Worm (Caenorhabditis elegans) whole organism, late embryonic: Measurements from ENCODE around the gene tbx-43.
A peak's percentile ranks its signal among the peaks of the same experiment; 100 is the strongest.

Experiments used
- T23F11.4 ChIP-seq: fragments of 200-800 bp; sonication (Bioruptor generic); optimal IDR thresholded peaks from 2 replicates; lab custom pipeline; 2018; ENCODE audit warnings: mild to moderate bottlenecking, missing genetic modification characterization, missing compliant biosample characterization
- ama-1 ChIP-seq: fragments of 150-350 bp; optimal IDR thresholded peaks from 2 replicates; lab custom pipeline; 2014
- ceh-18 ChIP-seq: sonication (generic microtip); optimal IDR thresholded peaks from 2 replicates; lab custom pipeline; 2016; ENCODE audit warnings: missing genetic modification characterization, missing compliant biosample characterization
- fkh-10 ChIP-seq: fragments of 150-350 bp; optimal IDR thresholded peaks from 2 replicates; lab custom pipeline; 2014; ENCODE audit warnings: missing biosample characterization, missing genetic modification reagents, missing genetic modification characterization
- pha-4 ChIP-seq: fragments of 150-350 bp; optimal IDR thresholded peaks from 2 replicates; lab custom pipeline; 2018; ENCODE audit warnings: missing biosample characterization, missing genetic modification reagents, missing genetic modification characterization
- pros-1 ChIP-seq: fragments of 150-350 bp; optimal IDR thresholded peaks from 2 replicates; lab custom pipeline; 2014; ENCODE audit warnings: missing biosample characterization, missing genetic modification reagents, missing genetic modification characterization
- ref-2 ChIP-seq: sonication (generic microtip); optimal IDR thresholded peaks from 2 replicates; lab custom pipeline; 2016; ENCODE audit warnings: missing genetic modification characterization, missing compliant biosample characterization
- tbx-7 ChIP-seq: sonication (generic microtip); optimal IDR thresholded peaks from 2 replicates; lab custom pipeline; 2016; ENCODE audit warnings: missing genotype, missing genetic modification characterization, missing compliant biosample characterization
- unc-42 ChIP-seq: sonication (generic microtip); optimal IDR thresholded peaks from 2 replicates; lab custom pipeline; 2016; ENCODE audit warnings: missing genotype, missing genetic modification characterization, missing compliant biosample characterization
- unc-55 ChIP-seq: sonication (generic microtip); optimal IDR thresholded peaks from 2 replicates; lab custom pipeline; 2017; ENCODE audit warnings: missing biosample characterization, missing genetic modification reagents, missing genetic modification characterization
- zip-5 ChIP-seq: sonication (generic microtip); optimal IDR thresholded peaks from 2 replicates; lab custom pipeline; 2016; ENCODE audit warnings: missing genetic modification characterization, missing compliant biosample characterization

DNA sequence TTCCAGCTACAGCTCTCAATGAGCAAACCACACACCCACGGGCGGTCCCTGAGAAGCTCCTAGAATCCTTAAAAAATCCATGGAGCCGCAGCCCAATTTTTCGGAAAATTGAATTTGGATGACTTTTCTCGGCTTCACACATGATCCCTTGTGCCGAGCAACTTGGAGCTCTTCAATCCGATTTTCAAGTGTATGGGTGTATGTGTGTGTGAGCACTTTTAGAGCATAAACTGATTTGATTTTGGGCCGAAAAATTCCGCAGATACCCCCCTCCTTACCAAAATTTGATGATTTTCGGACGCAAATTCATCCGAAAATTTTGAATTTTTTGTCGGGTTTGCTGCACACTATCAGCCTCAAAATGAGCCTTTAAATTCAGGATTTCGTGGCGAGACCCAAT, 38.0 kb downstream of the tbx-43 start:
- no peak for TF ChIP-seq unc-55 (GFP tag; lab: Kevin White, UChicago)
- TF ChIP-seq zip-5 (tag; lab: Kevin White, UChicago) = no peak
- TF ChIP-seq T23F11.4 = no peak
- TF ChIP-seq ama-1 (lab: Kevin White, UChicago) = no peak
- TF ChIP-seq ref-2 (tag; lab: Kevin White, UChicago) = no peak
- TF ChIP-seq pha-4 (tag; lab: Kevin White, UChicago) = no peak
- TF ChIP-seq pros-1 (tag; lab: Kevin White, UChicago) = no peak
- no peak for TF ChIP-seq fkh-10 (GFP tag; lab: Kevin White, UChicago)
- TF ChIP-seq unc-42 = peak; percentile 88
- TF ChIP-seq tbx-7 (tag; lab: Kevin White, UChicago) = no peak
- TF ChIP-seq ceh-18 (tag; lab: Kevin White, UChicago) = no peak
